Worm (Caenorhabditis elegans) whole organism, L3 larva: ENCODE measurements around the gene oac-51.
"Not testable (repeated sequence)": the region's sequence is repeated elsewhere in the genome, so short reads cannot be mapped to it uniquely, and the experiment has no call there.

ENCODE experiments used
- R02D3.7 ChIP-seq: fragments of 150-350 bp; optimal IDR thresholded peaks from 2 replicates; lab custom pipeline; 2014; ENCODE audit warnings: missing biosample characterization, missing genetic modification characterization
- ZK546.5 ChIP-seq: sonication (generic microtip); optimal IDR thresholded peaks from 2 replicates; lab custom pipeline; 2017; ENCODE audit warnings: missing biosample characterization, missing genetic modification characterization
- ama-1 ChIP-seq: fragments of 150-350 bp; optimal IDR thresholded peaks from 2 replicates; lab custom pipeline; 2018
- ceh-82 ChIP-seq: fragments of 150-350 bp; optimal IDR thresholded peaks from 2 replicates; lab custom pipeline; 2014; ENCODE audit warnings: missing biosample characterization, missing genetic modification characterization
- ceh-9 ChIP-seq: sonication (generic microtip); optimal IDR thresholded peaks from 2 replicates; lab custom pipeline; 2018; ENCODE audit warnings: missing biosample characterization, missing genetic modification characterization
- daf-12 ChIP-seq: fragments of 150-350 bp; optimal IDR thresholded peaks from 2 replicates; lab custom pipeline; 2014; ENCODE audit warnings: missing biosample characterization, missing genetic modification reagents, missing genetic modification characterization
- egl-27 ChIP-seq: sonication (generic microtip); optimal IDR thresholded peaks from 4 replicates; lab custom pipeline; 2017; ENCODE audit warnings: missing biosample characterization, missing genetic modification reagents, missing genetic modification characterization
- egl-5 ChIP-seq: fragments of 150-350 bp; optimal IDR thresholded peaks from 2 replicates; lab custom pipeline; 2017; ENCODE audit warnings: missing biosample characterization, missing genetic modification reagents, missing genetic modification characterization, inconsistent platforms
- elt-2 ChIP-seq: sonication (generic microtip); optimal IDR thresholded peaks from 2 replicates; lab custom pipeline; 2016; ENCODE audit warnings: missing genetic modification reagents, mild to moderate bottlenecking, missing genetic modification characterization, missing compliant biosample characterization
- elt-3 ChIP-seq, 3 experiments: fragments of 150-350 bp in 1 of 3; sonication (generic microtip) in 2 of 3; optimal IDR thresholded peaks; 2 replicates in 2 of 3; 4 replicates in 1 of 3; lab custom pipeline; 2014 to 2017; ENCODE audit warnings: missing biosample characterization in 3 of 3, missing genetic modification characterization in 3 of 3
- eor-1 ChIP-seq, 2 experiments: fragments of 150-350 bp; optimal IDR thresholded peaks; 2 replicates each; lab custom pipeline; 2014 to 2018; ENCODE audit warnings: missing biosample characterization in 2 of 2, missing genetic modification characterization in 2 of 2
- fkh-10 ChIP-seq: sonication (generic microtip); optimal IDR thresholded peaks from 2 replicates; lab custom pipeline; 2017; ENCODE audit warnings: missing biosample characterization, missing genetic modification reagents, missing genetic modification characterization
- fkh-2 ChIP-seq: fragments of 150-350 bp; optimal IDR thresholded peaks from 2 replicates; lab custom pipeline; 2014; ENCODE audit warnings: missing biosample characterization, missing genetic modification reagents, missing genetic modification characterization
- fos-1 ChIP-seq: fragments of 150-350 bp; optimal IDR thresholded peaks from 2 replicates; lab custom pipeline; 2014; ENCODE audit warnings: missing biosample characterization, missing genetic modification characterization
- hmg-11 ChIP-seq: sonication (generic microtip); optimal IDR thresholded peaks from 2 replicates; lab custom pipeline; 2016; ENCODE audit warnings: missing genetic modification characterization, missing compliant biosample characterization
- jun-1 ChIP-seq: fragments of 150-350 bp; optimal IDR thresholded peaks from 2 replicates; lab custom pipeline; 2014; ENCODE audit warnings: missing biosample characterization, missing genetic modification reagents, missing genetic modification characterization
- lin-15B ChIP-seq: fragments of 150-350 bp; optimal IDR thresholded peaks from 2 replicates; lab custom pipeline; 2014; ENCODE audit warnings: missing biosample characterization, missing genetic modification characterization
- lin-39 ChIP-seq: fragments of 150-350 bp; optimal IDR thresholded peaks from 2 replicates; lab custom pipeline; 2018; ENCODE audit warnings: missing biosample characterization, missing genetic modification reagents, missing genetic modification characterization
- lsy-12 ChIP-seq: sonication (generic microtip); optimal IDR thresholded peaks from 2 replicates; lab custom pipeline; 2016; ENCODE audit warnings: mild to moderate bottlenecking, missing genetic modification characterization, missing compliant biosample characterization
- mml-1 ChIP-seq: fragments of 150-350 bp; sonication (generic microtip); optimal IDR thresholded peaks from 3 replicates; lab custom pipeline; 2014; ENCODE audit warnings: missing biosample characterization, missing genetic modification characterization
- nfya-1 ChIP-seq: sonication (generic microtip); optimal IDR thresholded peaks from 2 replicates; lab custom pipeline; 2017; ENCODE audit warnings: missing genetic modification characterization, mild to moderate bottlenecking, missing compliant biosample characterization, antibody characterized with exemption, moderate library complexity; ENCODE audit not compliant: insufficient read depth
- nhr-11 ChIP-seq: fragments of 150-350 bp; optimal IDR thresholded peaks from 2 replicates; lab custom pipeline; 2014; ENCODE audit warnings: missing biosample characterization, missing genetic modification characterization
- nhr-12 ChIP-seq: fragments of 150-350 bp; optimal IDR thresholded peaks from 2 replicates; lab custom pipeline; 2014; ENCODE audit warnings: missing biosample characterization, missing genetic modification characterization
- nhr-23 ChIP-seq: fragments of 150-350 bp; optimal IDR thresholded peaks from 2 replicates; lab custom pipeline; 2014; ENCODE audit warnings: missing biosample characterization, missing genetic modification reagents, missing genetic modification characterization
- nhr-237 ChIP-seq: fragments of 150-350 bp; optimal IDR thresholded peaks from 2 replicates; lab custom pipeline; 2014; ENCODE audit warnings: missing biosample characterization, missing genetic modification characterization
- nhr-28 ChIP-seq: fragments of 150-350 bp; optimal IDR thresholded peaks from 2 replicates; lab custom pipeline; 2014; ENCODE audit warnings: missing biosample characterization, missing genetic modification characterization
- nhr-43 ChIP-seq: sonication (generic microtip); optimal IDR thresholded peaks from 2 replicates; lab custom pipeline; 2016; ENCODE audit warnings: mild to moderate bottlenecking, missing genetic modification characterization, missing compliant biosample characterization; ENCODE audit not compliant: poor library complexity, severe bottlenecking
- nhr-67 ChIP-seq: fragments of 150-350 bp; optimal IDR thresholded peaks from 2 replicates; lab custom pipeline; 2014; ENCODE audit warnings: missing biosample characterization, missing genetic modification characterization
- nhr-76 ChIP-seq: fragments of 150-350 bp; sonication (generic microtip); optimal IDR thresholded peaks from 5 replicates; lab custom pipeline; 2014; ENCODE audit warnings: missing biosample characterization, missing genetic modification characterization
- nhr-77 ChIP-seq: fragments of 150-350 bp; optimal IDR thresholded peaks from 2 replicates; lab custom pipeline; 2014; ENCODE audit warnings: missing biosample characterization, missing genetic modification characterization
- pha-4 ChIP-seq: fragments of 150-350 bp; optimal IDR thresholded peaks from 2 replicates; lab custom pipeline; 2014; ENCODE audit warnings: missing biosample characterization, missing genetic modification reagents, missing genetic modification characterization
- pqm-1 ChIP-seq: fragments of 150-350 bp; optimal IDR thresholded peaks from 2 replicates; lab custom pipeline; 2017; ENCODE audit warnings: missing biosample characterization, missing genetic modification characterization, inconsistent platforms
- sea-2 ChIP-seq: fragments of 150-350 bp; sonication (generic microtip); optimal IDR thresholded peaks from 4 replicates; lab custom pipeline; 2014; ENCODE audit warnings: missing biosample characterization, missing genetic modification reagents, missing genetic modification characterization
- skn-1 ChIP-seq: fragments of 150-350 bp; optimal IDR thresholded peaks from 2 replicates; lab custom pipeline; 2014; ENCODE audit warnings: missing biosample characterization, missing genetic modification characterization
- snpc-4 ChIP-seq: fragments of 150-350 bp; optimal IDR thresholded peaks from 2 replicates; lab custom pipeline; 2014; ENCODE audit warnings: missing biosample characterization, missing genetic modification characterization
- tbx-2 ChIP-seq: sonication (generic microtip); optimal IDR thresholded peaks from 2 replicates; lab custom pipeline; 2016; ENCODE audit warnings: mild to moderate bottlenecking, missing genetic modification characterization, missing compliant biosample characterization
- unc-39 ChIP-seq: sonication (generic microtip); optimal IDR thresholded peaks from 4 replicates; lab custom pipeline; 2017; ENCODE audit warnings: missing biosample characterization, missing genetic modification characterization
- unc-62 ChIP-seq: fragments of 150-350 bp; sonication (generic microtip); optimal IDR thresholded peaks from 4 replicates; lab custom pipeline; 2014; ENCODE audit warnings: missing biosample characterization, missing genetic modification reagents, missing genetic modification characterization
- zag-1 ChIP-seq: fragments of 150-350 bp; optimal IDR thresholded peaks from 2 replicates; lab custom pipeline; 2014; ENCODE audit warnings: missing biosample characterization, missing genetic modification characterization

oac-51 gene

ce11 chrIV:4346512-4346911 is 9.9 kb downstream of the oac-51 start, which contains the start of gene oac-52:
oac-52 (minus strand) TSS chrIV:4346612.
- TF ChIP-seq ceh-82 (tag; lab: Kevin White, UChicago) (no peak), nhr-237 (no peak), nhr-43 (tag; lab: Kevin White, UChicago) (no peak), unc-62 (GFP tag; lab: Kevin White, UChicago) (no peak), jun-1 (no peak), eor-1 (tag; optimal IDR thresholded peaks at IDR 0.05; lab: Kevin White, UChicago) (no peak), fos-1 (tag; lab: Kevin White, UChicago) (no peak), fkh-10 (GFP tag; lab: Kevin White, UChicago) (no peak), sea-2 (GFP tag; lab: Kevin White, UChicago) (no peak), nhr-12 (tag; lab: Kevin White, UChicago) (no peak), pha-4 (tag; lab: Kevin White, UChicago) (no peak), lin-15B (tag; lab: Kevin White, UChicago) (no peak), egl-5 (tag; lab: Kevin White, UChicago) (no peak), elt-3 (tag; optimal IDR thresholded peaks at IDR 0.05; lab: Kevin White, UChicago) (no peak), nhr-11 (tag; lab: Kevin White, UChicago) (no peak)

ce11 chrIV:4347578-4348003 is 11.0 kb downstream of the oac-51 start:
- TF ChIP-seq mml-1 (tag; lab: Kevin White, UChicago), result no peak
- TF ChIP-seq ama-1, result peak; percentile 88
- no peak for TF ChIP-seq nhr-76 (tag; lab: Kevin White, UChicago)
- no peak for TF ChIP-seq ZK546.5 (tag; lab: Kevin White, UChicago)

- TF ChIP-seq ceh-9, lin-39, daf-12 (tag; lab: Kevin White, UChicago): not testable (repeated sequence)
Observed at ce11 chrIV:4348146-4348545, 11.5 kb downstream of the oac-51 start, which contains the start of gene W03B1.5. W03B1.5 (plus strand) TSS chrIV:4348446.

DNA sequence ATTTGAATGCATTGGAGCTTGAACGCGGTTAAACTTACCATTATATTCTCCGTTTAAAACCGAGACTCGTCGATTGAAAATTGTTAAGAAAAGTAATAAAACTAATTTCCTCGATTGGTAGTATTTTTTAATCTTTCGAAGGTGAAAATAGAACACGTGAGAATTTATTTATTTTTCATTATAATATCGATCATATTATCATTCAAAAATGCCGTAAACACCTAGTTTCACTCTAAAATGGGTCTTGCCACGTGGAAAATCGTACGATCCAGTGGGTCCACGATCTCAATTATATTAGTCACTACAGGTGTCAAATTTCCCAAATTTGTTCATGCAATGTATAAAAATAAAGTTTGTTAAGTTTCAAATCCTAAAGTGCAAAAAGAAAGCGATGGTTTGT is 20.3 kb downstream of the oac-51 start, which contains the start of gene W03B1.9:
TSS of gene W03B1.9 (minus strand) at position 101 of the 400 bp plus-strand sequence.
- TF ChIP-seq ZK546.5 (tag; lab: Kevin White, UChicago), result no peak
- no peak for TF ChIP-seq lsy-12 (tag; lab: Kevin White, UChicago)
- no peak for TF ChIP-seq nhr-237
- no peak for TF ChIP-seq snpc-4 (tag; lab: Kevin White, UChicago)
- TF ChIP-seq zag-1 (tag; lab: Kevin White, UChicago), result no peak
- TF ChIP-seq egl-5 (tag; lab: Kevin White, UChicago), result no peak
- no peak for TF ChIP-seq skn-1 (tag; lab: Kevin White, UChicago)
- TF ChIP-seq, all 47 proteins: peak for 0

ce11 chrIV:4357296-4357695 is 20.7 kb downstream of the oac-51 start, which contains the start of gene sars-2:
sars-2 (plus strand) TSS chrIV:4357636.
- TF ChIP-seq nfya-1 (peak; percentile 59), pqm-1 (tag; lab: Kevin White, UChicago) (no peak), lin-15B (tag; lab: Kevin White, UChicago) (peak; percentile 66), nhr-23 (tag; lab: Kevin White, UChicago) (peak; percentile 7), pha-4 (tag; lab: Kevin White, UChicago) (peak; percentile 76), egl-27 (tag; lab: Kevin White, UChicago) (no peak)
- TF ChIP-seq, all 47 proteins: peak for 4

DNA sequence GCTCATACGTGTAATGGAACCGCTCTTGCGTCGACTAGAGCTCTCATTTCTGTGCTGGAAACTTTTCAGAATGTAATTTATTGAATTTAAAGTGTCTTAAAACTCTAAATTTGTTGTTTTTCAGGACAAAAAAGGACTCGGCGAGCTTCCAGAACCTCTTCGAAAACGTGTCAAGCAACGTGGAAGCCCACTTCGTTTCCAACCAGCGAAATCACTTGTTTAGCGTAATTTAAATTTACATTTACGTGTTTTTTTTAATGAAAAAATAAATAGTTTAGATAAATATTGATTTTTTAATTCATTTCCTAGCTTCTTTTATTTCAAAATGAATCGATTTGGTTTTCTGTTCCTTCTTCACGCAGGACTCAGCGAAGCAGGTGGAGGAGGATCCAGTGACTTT is 23.1 kb downstream of the oac-51 start, which contains the start of gene F55F10.3:
TSS of gene F55F10.3 (plus strand) at position 301 of the 400 bp plus-strand sequence.
- TF ChIP-seq elt-2 (tag; lab: Kevin White, UChicago) (no peak), daf-12 (tag; lab: Kevin White, UChicago) (no peak), sea-2 (GFP tag; lab: Kevin White, UChicago) (no peak), tbx-2 (tag; lab: Kevin White, UChicago) (no peak), nhr-76 (tag; lab: Kevin White, UChicago) (no peak), nhr-67 (tag; lab: Kevin White, UChicago) (no peak), hmg-11 (no peak), nhr-23 (tag; lab: Kevin White, UChicago) (no peak), elt-3 (tag; optimal IDR thresholded peaks at IDR 0.05; lab: Kevin White, UChicago) (no peak), nhr-28 (tag; lab: Kevin White, UChicago) (no peak), fos-1 (tag; lab: Kevin White, UChicago) (no peak), unc-39 (tag; lab: Kevin White, UChicago) (no peak), lin-15B (tag; lab: Kevin White, UChicago) (no peak), R02D3.7 (no peak), eor-1 (tag; optimal IDR thresholded peaks at IDR 0.05; lab: Kevin White, UChicago) (no peak), fkh-2 (no peak), nhr-77 (no peak), skn-1 (tag; lab: Kevin White, UChicago) (no peak)
